Fruit fly (Drosophila melanogaster) whole organism, prepupa: ENCODE measurements around the gene PolrMT.
A peak's percentile ranks its signal among the peaks of the same experiment; 100 is the strongest.

Experiments used
- Blimp-1 ChIP-seq: fragments of 200-800 bp; sonication (Bioruptor generic); optimal IDR thresholded peaks from 3 replicates; lab custom pipeline; 2017; ENCODE audit warnings: missing biosample characterization, missing genetic modification characterization, mild to moderate bottlenecking, moderate library complexity, missing genetic modification reagents
- CG10669 ChIP-seq: fragments of 200-800 bp; sonication (Bioruptor generic); optimal IDR thresholded peaks from 3 replicates; lab custom pipeline; 2018; ENCODE audit warnings: missing biosample characterization, mild to moderate bottlenecking, missing genetic modification characterization, moderate library complexity
- CG11762 ChIP-seq: fragments of 200-800 bp; sonication (Bioruptor generic); optimal IDR thresholded peaks from 3 replicates; lab custom pipeline; 2016; ENCODE audit warnings: missing biosample characterization, missing genetic modification characterization; ENCODE audit not compliant: insufficient read depth
- CG11902 ChIP-seq: fragments of 200-800 bp; sonication (Bioruptor generic); optimal IDR thresholded peaks from 3 replicates; lab custom pipeline; 2016; ENCODE audit warnings: missing biosample characterization, missing genetic modification characterization
- CG15336 ChIP-seq: fragments of 200-800 bp; sonication (Bioruptor generic); IDR thresholded peaks from 2 replicates; pipeline ENCODE4 v1.3.6; 2022; ENCODE audit warnings: missing biosample characterization, missing genetic modification characterization
- CG1621 ChIP-seq: fragments of 200-800 bp; sonication (Bioruptor generic); optimal IDR thresholded peaks from 3 replicates; lab custom pipeline; 2018; ENCODE audit warnings: missing biosample characterization, mild to moderate bottlenecking, missing genetic modification characterization
- CG16779 ChIP-seq: fragments of 200-800 bp; sonication (Bioruptor generic); optimal IDR thresholded peaks from 3 replicates; lab custom pipeline; 2017; ENCODE audit warnings: missing biosample characterization, mild to moderate bottlenecking, missing genetic modification characterization
- CG31627 ChIP-seq: fragments of 200-800 bp; sonication (Bioruptor generic); optimal IDR thresholded peaks from 3 replicates; lab custom pipeline; 2016; ENCODE audit warnings: missing biosample characterization, missing genetic modification characterization
- CG34406 ChIP-seq: fragments of 200-800 bp; sonication (Bioruptor generic); optimal IDR thresholded peaks from 3 replicates; lab custom pipeline; 2016; ENCODE audit warnings: missing biosample characterization, missing genetic modification characterization
- CG4318 ChIP-seq: fragments of 200-800 bp; sonication (Bioruptor generic); optimal IDR thresholded peaks from 3 replicates; lab custom pipeline; 2017; ENCODE audit warnings: missing biosample characterization, mild to moderate bottlenecking, missing genetic modification characterization
- CG6163 ChIP-seq: fragments of 200-800 bp; sonication (Bioruptor generic); IDR thresholded peaks from 3 replicates; pipeline ENCODE4 v1.3.6; 2022; ENCODE audit warnings: missing biosample characterization, missing genetic modification characterization
- CG6276 ChIP-seq: fragments of 200-800 bp; sonication (Bioruptor generic); optimal IDR thresholded peaks from 2 replicates; lab custom pipeline; 2017; ENCODE audit warnings: missing biosample characterization, mild to moderate bottlenecking, missing genetic modification characterization
- CG6792 ChIP-seq: fragments of 200-800 bp; sonication (Bioruptor generic); optimal IDR thresholded peaks from 3 replicates; lab custom pipeline; 2016; ENCODE audit warnings: missing biosample characterization, missing genetic modification characterization
- CG6808 ChIP-seq: fragments of 200-800 bp; sonication (Bioruptor generic); optimal IDR thresholded peaks from 3 replicates; lab custom pipeline; 2017; ENCODE audit warnings: missing biosample characterization, missing genetic modification characterization, mild to moderate bottlenecking, moderate library complexity, missing genetic modification reagents
- CG6854 ChIP-seq: fragments of 200-800 bp; sonication (Bioruptor generic); optimal IDR thresholded peaks from 2 replicates; lab custom pipeline; 2017; ENCODE audit warnings: missing biosample characterization, mild to moderate bottlenecking, missing genetic modification characterization
- CG8119 ChIP-seq: fragments of 200-800 bp; sonication (Bioruptor generic); IDR thresholded peaks from 3 replicates; pipeline ENCODE4 v1.3.6; 2022; ENCODE audit warnings: missing biosample characterization, missing genetic modification characterization
- CG8319 ChIP-seq: fragments of 200-800 bp; sonication (Bioruptor generic); optimal IDR thresholded peaks from 3 replicates; lab custom pipeline; 2016; ENCODE audit warnings: missing biosample characterization, missing genetic modification characterization
- CG8632 ChIP-seq: fragments of 200-800 bp; sonication (Bioruptor generic); optimal IDR thresholded peaks from 3 replicates; lab custom pipeline; 2016; ENCODE audit warnings: missing biosample characterization, missing genetic modification characterization
- CG9139 ChIP-seq: fragments of 200-800 bp; sonication (Bioruptor generic); optimal IDR thresholded peaks from 3 replicates; lab custom pipeline; 2017; ENCODE audit warnings: missing biosample characterization, mild to moderate bottlenecking, missing genetic modification characterization
- Eip75B ChIP-seq: fragments of 200-800 bp; sonication (Bioruptor generic); optimal IDR thresholded peaks from 3 replicates; lab custom pipeline; 2016; ENCODE audit warnings: missing biosample characterization, missing genetic modification characterization
- Eip78C ChIP-seq: fragments of 200-800 bp; sonication (Bioruptor generic); peaks from one replicate; lab custom pipeline; 2016; ENCODE audit warnings: missing biosample characterization, missing genetic modification characterization
- Eip93F ChIP-seq: fragments of 200-800 bp; sonication (Bioruptor generic); optimal IDR thresholded peaks from 2 replicates; lab custom pipeline; 2016; ENCODE audit warnings: missing biosample characterization, mild to moderate bottlenecking, missing genetic modification characterization
- Ets21C ChIP-seq: fragments of 200-800 bp; sonication (Bioruptor generic); optimal IDR thresholded peaks from 3 replicates; lab custom pipeline; 2016; ENCODE audit warnings: missing biosample characterization, missing genetic modification characterization
- Ets96B ChIP-seq: fragments of 200-800 bp; optimal IDR thresholded peaks from 2 replicates; lab custom pipeline; 2019; ENCODE audit warnings: missing biosample characterization, mild to moderate bottlenecking, missing genetic modification characterization, moderate library complexity
- Gug ChIP-seq: fragments of 200-800 bp; sonication (Bioruptor generic); IDR thresholded peaks from 2 replicates; pipeline ENCODE4 v1.3.6; 2022; ENCODE audit warnings: missing biosample characterization, missing genetic modification characterization
- Hr38 ChIP-seq: sonication (Bioruptor generic); optimal IDR thresholded peaks from 2 replicates; lab custom pipeline; 2016; ENCODE audit warnings: missing biosample characterization, missing genetic modification characterization
- Hr39 ChIP-seq: fragments of 200-800 bp; sonication (Bioruptor generic); optimal IDR thresholded peaks from 2 replicates; lab custom pipeline; 2016; ENCODE audit warnings: missing biosample characterization, missing genetic modification characterization
- Hr4 ChIP-seq: fragments of 200-800 bp; sonication (Bioruptor generic); optimal IDR thresholded peaks from 3 replicates; lab custom pipeline; 2016; ENCODE audit warnings: missing biosample characterization, missing genetic modification characterization
- Lpt ChIP-seq: fragments of 200-800 bp; sonication (Bioruptor generic); optimal IDR thresholded peaks from 3 replicates; lab custom pipeline; 2016; ENCODE audit warnings: missing biosample characterization, missing genetic modification characterization
- Met ChIP-seq: fragments of 200-800 bp; sonication (Bioruptor generic); optimal IDR thresholded peaks from 3 replicates; lab custom pipeline; 2016; ENCODE audit warnings: missing biosample characterization, missing genetic modification characterization
- Smox ChIP-seq: fragments of 200-800 bp; sonication (Bioruptor generic); optimal IDR thresholded peaks from 3 replicates; lab custom pipeline; 2016; ENCODE audit warnings: missing biosample characterization, missing genetic modification characterization
- Sox102F ChIP-seq: fragments of 200-800 bp; sonication (Bioruptor generic); optimal IDR thresholded peaks from 2 replicates; lab custom pipeline; 2016; ENCODE audit warnings: missing biosample characterization, mild to moderate bottlenecking, missing genetic modification characterization
- Sox14 ChIP-seq: fragments of 200-800 bp; sonication (Bioruptor generic); optimal IDR thresholded peaks from 3 replicates; lab custom pipeline; 2016; ENCODE audit warnings: missing biosample characterization, missing genetic modification characterization
- Sox15 ChIP-seq: fragments of 200-800 bp; sonication (Bioruptor generic); optimal IDR thresholded peaks from 3 replicates; lab custom pipeline; 2016; ENCODE audit warnings: missing biosample characterization, missing genetic modification characterization
- achi ChIP-seq: fragments of 200-800 bp; sonication (Bioruptor generic); optimal IDR thresholded peaks from 3 replicates; lab custom pipeline; 2016; ENCODE audit warnings: missing biosample characterization, missing genetic modification characterization
- acj6 ChIP-seq: fragments of 200-800 bp; sonication (Bioruptor generic); optimal IDR thresholded peaks from 3 replicates; lab custom pipeline; 2016; ENCODE audit warnings: missing biosample characterization, missing genetic modification characterization
- cyc ChIP-seq: fragments of 200-800 bp; sonication (Bioruptor generic); optimal IDR thresholded peaks from 3 replicates; lab custom pipeline; 2016; ENCODE audit warnings: missing biosample characterization, missing genetic modification characterization
- dsx ChIP-seq: fragments of 200-800 bp; optimal IDR thresholded peaks from 3 replicates; lab custom pipeline; 2019; ENCODE audit warnings: missing biosample characterization, mild to moderate bottlenecking, missing genetic modification characterization, moderate library complexity; ENCODE audit not compliant: poor library complexity, severe bottlenecking
- eg ChIP-seq: fragments of 200-800 bp; sonication (Bioruptor generic); IDR thresholded peaks from 3 replicates; pipeline ENCODE4 v1.3.6; 2022; ENCODE audit warnings: missing biosample characterization, missing genetic modification characterization
- fd59A ChIP-seq: fragments of 200-800 bp; sonication (Bioruptor generic); optimal IDR thresholded peaks from 2 replicates; lab custom pipeline; 2017; ENCODE audit warnings: missing biosample characterization, mild to moderate bottlenecking, missing genetic modification characterization, missing genetic modification reagents
- fd85E ChIP-seq: fragments of 200-800 bp; sonication (Bioruptor generic); optimal IDR thresholded peaks from 3 replicates; lab custom pipeline; 2016; ENCODE audit warnings: missing biosample characterization, missing genetic modification characterization
- fkh ChIP-seq: fragments of 200-800 bp; sonication (Bioruptor generic); optimal IDR thresholded peaks from 3 replicates; lab custom pipeline; 2017; ENCODE audit warnings: missing biosample characterization, mild to moderate bottlenecking, missing genetic modification characterization, moderate library complexity
- lz ChIP-seq: fragments of 200-800 bp; sonication (Bioruptor generic); optimal IDR thresholded peaks from 3 replicates; lab custom pipeline; 2016; ENCODE audit warnings: missing biosample characterization, missing genetic modification characterization
- net ChIP-seq: fragments of 200-800 bp; sonication (Bioruptor generic); optimal IDR thresholded peaks from 3 replicates; lab custom pipeline; 2016; ENCODE audit warnings: missing biosample characterization, missing genetic modification characterization
- pdm3 ChIP-seq: fragments of 200-800 bp; sonication (Bioruptor generic); optimal IDR thresholded peaks from 3 replicates; lab custom pipeline; 2016; ENCODE audit warnings: missing biosample characterization, missing genetic modification characterization
- salr ChIP-seq, 2 experiments: fragments of 200-800 bp; sonication (Bioruptor generic); optimal IDR thresholded peaks; 3 replicates each; lab custom pipeline; 2016 to 2018; ENCODE audit warnings: missing biosample characterization in 2 of 2, missing genetic modification characterization in 2 of 2, mild to moderate bottlenecking in 1 of 2
- spab ChIP-seq: fragments of 200-800 bp; sonication (Bioruptor generic); optimal IDR thresholded peaks from 2 replicates; lab custom pipeline; 2017; ENCODE audit warnings: missing biosample characterization, mild to moderate bottlenecking, missing genetic modification characterization, missing genetic modification reagents
- ss ChIP-seq, 2 experiments: fragments of 200-800 bp; sonication (Bioruptor generic); optimal IDR thresholded peaks; 2 replicates in 1 of 2; 3 replicates in 1 of 2; lab custom pipeline; 2017 to 2018; ENCODE audit warnings: mild to moderate bottlenecking in 2 of 2, missing biosample characterization in 2 of 2, missing genetic modification characterization in 2 of 2, moderate library complexity in 1 of 2
- topi ChIP-seq: fragments of 200-800 bp; sonication (Bioruptor generic); optimal IDR thresholded peaks from 3 replicates; lab custom pipeline; 2016; ENCODE audit warnings: missing biosample characterization, missing genetic modification characterization

PolrMT gene

DNA sequence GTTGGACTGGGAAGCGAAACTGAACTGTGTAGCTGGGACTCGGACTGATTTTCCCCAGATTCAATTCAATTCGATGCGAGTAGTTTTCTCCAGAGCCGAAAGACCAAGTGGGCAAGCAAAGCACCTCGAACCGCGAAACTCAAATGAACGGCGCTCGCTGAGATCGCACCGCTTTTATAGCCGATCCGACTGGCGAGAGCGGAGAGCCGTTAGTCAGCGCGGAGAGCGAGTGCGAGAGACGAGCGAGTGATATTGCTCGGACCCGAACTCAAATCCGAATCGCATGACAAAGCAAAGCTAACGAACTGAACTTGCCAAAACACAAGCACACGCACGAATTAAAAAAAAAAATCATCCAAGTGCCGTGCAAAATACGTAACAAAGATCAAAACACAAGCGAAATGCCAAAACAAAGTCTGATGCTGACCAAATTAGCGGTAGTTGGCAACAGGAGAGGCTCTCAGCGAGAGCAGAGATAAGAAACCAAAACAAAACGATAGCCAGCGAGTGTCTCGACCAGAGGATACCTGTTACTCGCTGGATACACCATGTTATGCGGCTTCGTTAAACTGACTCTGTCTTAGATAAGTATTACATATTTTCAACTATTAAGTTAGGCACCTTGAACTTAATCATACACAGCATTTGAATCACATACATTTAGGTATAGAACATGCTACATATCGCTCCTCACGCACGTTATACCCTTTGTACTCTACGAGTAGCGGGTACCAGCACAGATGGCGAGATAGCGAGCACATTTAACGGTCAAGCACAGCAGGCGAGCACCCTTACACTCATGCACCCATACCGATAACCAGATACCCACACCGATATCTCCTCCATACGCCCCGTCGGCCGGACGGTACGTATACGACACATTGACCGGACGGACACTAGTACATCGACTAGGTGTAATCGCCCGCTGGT is 11.0 kb upstream of the PolrMT start:
- TF ChIP-seq ss (GFP tag; optimal IDR thresholded peaks at IDR 0.05; lab: Kevin White, UChicago), result peak in 1 of 2 experiments; percentile 59
- TF ChIP-seq topi (GFP tag; lab: Kevin White, UChicago), result peak; percentile 81
- peak; percentile 70 for TF ChIP-seq CG11762
- peak; percentile 34 for TF ChIP-seq dsx
- peak; percentile 67 for TF ChIP-seq CG11902 (GFP tag; lab: Kevin White, UChicago)
- TF ChIP-seq CG8319 (GFP tag; lab: Kevin White, UChicago), result peak; percentile 75
- TF ChIP-seq Blimp-1 (GFP tag; lab: Kevin White, UChicago), result peak; percentile 2
- peak; percentile 70 for TF ChIP-seq Gug (GFP tag; lab: Robert Waterston, UW)
- TF ChIP-seq Sox14, result peak; percentile 87
- peak; percentile 73 for TF ChIP-seq Sox15 (GFP tag; lab: Kevin White, UChicago)
- TF ChIP-seq net, result peak; percentile 84
- TF ChIP-seq CG8632 (GFP tag; lab: Kevin White, UChicago), result peak; percentile 70
- peak; percentile 62 for TF ChIP-seq CG10669 (GFP tag; lab: Kevin White, UChicago)
- peak; percentile 35 for TF ChIP-seq CG16779 (tag; lab: Kevin White, UChicago)
- peak; percentile 9 for TF ChIP-seq CG9139 (GFP tag; lab: Kevin White, UChicago)
- peak; percentile 76 for TF ChIP-seq achi (GFP tag; lab: Kevin White, UChicago)
- TF ChIP-seq fkh, result peak; percentile 20
- peak; percentile 24 for TF ChIP-seq fd85E (GFP tag; lab: Kevin White, UChicago)
- peak; percentile 37 for TF ChIP-seq fd59A
- TF ChIP-seq Sox102F, result peak; percentile 82
- TF ChIP-seq Hr4 (GFP tag; lab: Kevin White, UChicago), result peak; percentile 84
- TF ChIP-seq Lpt, result peak; percentile 1
- TF ChIP-seq spab, result peak; percentile 61
- TF ChIP-seq Eip78C (GFP tag; lab: Kevin White, UChicago), result peak; percentile 94
- peak; percentile 84 for TF ChIP-seq acj6
- TF ChIP-seq CG4318 (GFP tag; lab: Kevin White, UChicago), result peak; percentile 31
- peak; percentile 81 for TF ChIP-seq Met
- peak; percentile 73 for TF ChIP-seq cyc (GFP tag; lab: Kevin White, UChicago)
- peak; percentile 81 for TF ChIP-seq Smox (GFP tag; lab: Kevin White, UChicago)
- peak; percentile 85 for TF ChIP-seq pdm3 (GFP tag; lab: Kevin White, UChicago)
- no peak for TF ChIP-seq Hr38
- TF ChIP-seq CG34406 (GFP tag; lab: Kevin White, UChicago), result peak; percentile 78
- peak; percentile 83 for TF ChIP-seq lz (GFP tag; lab: Kevin White, UChicago)
- TF ChIP-seq CG6276, result peak; percentile 72
- TF ChIP-seq Ets96B (tag; lab: Kevin White, UChicago), result peak; percentile 55
- peak; percentile 55 for TF ChIP-seq CG1621
- TF ChIP-seq CG6163 (GFP tag; lab: Robert Waterston, UW), result peak; percentile 82
- no peak for TF ChIP-seq CG6854
- peak; percentile 73 for TF ChIP-seq CG8119 (GFP tag; lab: Robert Waterston, UW)
- peak; percentile 81 for TF ChIP-seq CG31627 (GFP tag; lab: Kevin White, UChicago)
- peak in 1 of 2 experiments; percentile 73 for TF ChIP-seq salr (GFP tag; optimal IDR thresholded peaks at IDR 0.05; lab: Kevin White, UChicago)
- TF ChIP-seq CG15336 (GFP tag; lab: Robert Waterston, UW), result peak; percentile 78
- peak; percentile 57 for TF ChIP-seq Ets21C (GFP tag; lab: Kevin White, UChicago)
- TF ChIP-seq CG6808, result peak; percentile 52
- TF ChIP-seq Eip75B (GFP tag; lab: Kevin White, UChicago), result peak; percentile 77
- TF ChIP-seq Hr39 (GFP tag; lab: Kevin White, UChicago), result peak; percentile 82
- TF ChIP-seq CG6792 (GFP tag; lab: Kevin White, UChicago), result peak; percentile 77
- peak; percentile 84 for TF ChIP-seq eg (GFP tag; lab: Robert Waterston, UW)
- TF ChIP-seq Eip93F (GFP tag; lab: Kevin White, UChicago), result peak; percentile 62
